Fruit fly (Drosophila melanogaster): Measurements from ENCODE around the gene Spn77Ba.

Spn77Ba gene

dm6 chr3L:20316956-20317589 is at the start of gene Spn77Ba:
Gene Spn77Ba (plus strand): TSS chr3L:20317190.
- TF ChIP-seq Adf1 (GFP tag; IDR thresholded peaks at IDR 0.05) = peak; percentile 18; the same call in 1 of the 2 replicates
- TF ChIP-seq Hr3 (GFP tag; optimal IDR thresholded peaks at IDR 0.05) = no peak
- TF ChIP-seq CG12071 (GFP tag; optimal IDR thresholded peaks at IDR 0.05) = no peak
- TF ChIP-seq MTF-1 (GFP tag; optimal IDR thresholded peaks at IDR 0.05; ENCODE audit: borderline replicate concordance) = no peak
- TF ChIP-seq CG13894 (tag; optimal IDR thresholded peaks at IDR 0.05) = peak; percentile 9
- TF ChIP-seq CG11247 (GFP tag; IDR thresholded peaks at IDR 0.05) = no peak
- TF ChIP-seq CG8281 (tag; optimal IDR thresholded peaks at IDR 0.05) = peak; percentile 42
- no peak for TF ChIP-seq unpg (GFP tag; optimal IDR thresholded peaks at IDR 0.05)
- no peak for TF ChIP-seq CG2202 (tag; optimal IDR thresholded peaks at IDR 0.05)
- TF ChIP-seq rib (GFP tag; IDR thresholded peaks at IDR 0.05) = 0 out of 2 replicates have a peak, but pooled peaks have one; percentile 32
- TF ChIP-seq Awh (GFP tag; IDR thresholded peaks at IDR 0.05) = no peak
- no peak; the same call in 2 of the 3 replicates for TF ChIP-seq z (GFP tag; IDR thresholded peaks at IDR 0.05)
- peak; percentile 84 for TF ChIP-seq nom (GFP tag; optimal IDR thresholded peaks at IDR 0.05)
- TF ChIP-seq CG13424 (tag; optimal IDR thresholded peaks at IDR 0.05) = no peak
- TF ChIP-seq gt (GFP tag; IDR thresholded peaks at IDR 0.05) = no peak
- peak; percentile 46 for TF ChIP-seq sd (tag; optimal IDR thresholded peaks at IDR 0.05)
- TF ChIP-seq CG17568 (GFP tag; optimal IDR thresholded peaks at IDR 0.05) = no peak
- TF ChIP-seq CG15073 (GFP tag; optimal IDR thresholded peaks at IDR 0.05) = no peak
- TF ChIP-seq Med (GFP tag) = peak; percentile 48
- TF ChIP-seq CG15514 (GFP tag; optimal IDR thresholded peaks at IDR 0.05) = no peak
- peak; percentile 24 for TF ChIP-seq BtbVII (GFP tag; optimal IDR thresholded peaks at IDR 0.05)
- no peak for TF ChIP-seq oc (tag; optimal IDR thresholded peaks at IDR 0.05)
- TF ChIP-seq CG12299 (tag; optimal IDR thresholded peaks at IDR 0.05) = no peak
- peak; percentile 53 for TF ChIP-seq Drgx (GFP tag; IDR thresholded peaks at IDR 0.05)
- peak in 1 of 2 experiments; percentile 50 for TF ChIP-seq Pdp1 (GFP tag; optimal IDR thresholded peaks at IDR 0.05)
- TF ChIP-seq CG8290 (GFP tag; optimal IDR thresholded peaks at IDR 0.05) = no peak
- peak in 1 of 2 experiments; percentile 29 for TF ChIP-seq CG8290 (tag; optimal IDR thresholded peaks at IDR 0.05)
- TF ChIP-seq CG34422 (GFP tag; IDR thresholded peaks at IDR 0.05) = 0 out of 3 replicates have a peak, but pooled peaks have one; percentile 28
- peak in 1 of 2 experiments; percentile 33 for TF ChIP-seq Trl (optimal IDR thresholded peaks at IDR 0.05)
- no peak for TF ChIP-seq Trl (GFP tag; optimal IDR thresholded peaks at IDR 0.05)
- no peak for TF ChIP-seq Dll (GFP tag; IDR thresholded peaks at IDR 0.05; ENCODE audit: partially characterized antibody)
- no peak for TF ChIP-seq CG15601 (tag; optimal IDR thresholded peaks at IDR 0.05)
- TF ChIP-seq Nf-YB (GFP tag; optimal IDR thresholded peaks at IDR 0.05) = no peak
- peak; percentile 65 for TF ChIP-seq crol (GFP tag; IDR thresholded peaks at IDR 0.05)
- TF ChIP-seq pum (GFP tag; optimal IDR thresholded peaks at IDR 0.05) = no peak
- no peak for TF ChIP-seq gem (tag; optimal IDR thresholded peaks at IDR 0.05)
- no peak for TF ChIP-seq CG17328 (GFP tag; IDR thresholded peaks at IDR 0.05)
- no peak for TF ChIP-seq psq (GFP tag; optimal IDR thresholded peaks at IDR 0.05)
- no peak for TF ChIP-seq tio (GFP tag; optimal IDR thresholded peaks at IDR 0.05)
- 0 out of 2 replicates have a peak, but pooled peaks have one; percentile 38 for TF ChIP-seq sob (GFP tag; IDR thresholded peaks at IDR 0.05)
- TF ChIP-seq Rfx (GFP tag; IDR thresholded peaks at IDR 0.05) = peak; percentile 36; the same call in 1 of the 2 replicates
- TF ChIP-seq HLH4C (GFP tag; IDR thresholded peaks at IDR 0.05; ENCODE audit: partially characterized antibody) = 0 out of 3 replicates have a peak, but pooled peaks have one; percentile 31
- TF ChIP-seq CG12769 (tag; optimal IDR thresholded peaks at IDR 0.05) = peak; percentile 35
- no peak for TF ChIP-seq Myb (GFP tag; optimal IDR thresholded peaks at IDR 0.05)
- TF ChIP-seq ERR (GFP tag; optimal IDR thresholded peaks at IDR 0.05) = no peak
- TF ChIP-seq vvl (GFP tag; IDR thresholded peaks at IDR 0.05) = peak; percentile 27; the same call in 1 of the 2 replicates
- TF ChIP-seq CG10366 (GFP tag; IDR thresholded peaks at IDR 0.05) = no peak
- TF ChIP-seq CG12155 (GFP tag; optimal IDR thresholded peaks at IDR 0.05) = no peak
- no peak for TF ChIP-seq Asciz (GFP tag; optimal IDR thresholded peaks at IDR 0.05)
- peak; percentile 22 for TF ChIP-seq lab (GFP tag; optimal IDR thresholded peaks at IDR 0.05)
